Fruit fly (Drosophila melanogaster): ENCODE data around the gene p130CAS.

The p130CAS gene

dm6 chr3L:184251-184650 lies 31.6 kb downstream of the p130CAS start, which contains the start of the genes CG34140, Mkp and Mtch (continued):
- TF ChIP-seq bcd (GFP tag; optimal IDR thresholded peaks at IDR 0.05) (no peak), MBD-R2 (GFP tag; IDR thresholded peaks at IDR 0.05) (peak; percentile 95), Rfx (GFP tag; IDR thresholded peaks at IDR 0.05) (peak; percentile 87), Meics (GFP tag; optimal IDR thresholded peaks at IDR 0.05) (no peak), dmrt11E (tag; optimal IDR thresholded peaks at IDR 0.05) (peak; percentile 80), CG10274 (GFP tag; optimal IDR thresholded peaks at IDR 0.05) (peak; percentile 28), jing (GFP tag; optimal IDR thresholded peaks at IDR 0.05) (no peak), Jarid2 (GFP tag; optimal IDR thresholded peaks at IDR 0.05) (no peak), bbx (GFP tag; IDR thresholded peaks at IDR 0.05; ENCODE audit: partially characterized antibody) (peak; percentile 85), pb (GFP tag; optimal IDR thresholded peaks at IDR 0.05) (peak; percentile 39), Atf3 (GFP tag; optimal IDR thresholded peaks at IDR 0.05) (peak; percentile 85), gfzf (GFP tag; optimal IDR thresholded peaks at IDR 0.05) (peak; percentile 78), knrl (GFP tag; IDR thresholded peaks at IDR 0.05; ENCODE audit: partially characterized antibody) (peak; percentile 97), Atf6 (GFP tag; IDR thresholded peaks at IDR 0.05) (peak; percentile 78), Ssrp (tag; optimal IDR thresholded peaks at IDR 0.05) (peak; percentile 78), Dip3 (GFP tag; optimal IDR thresholded peaks at IDR 0.05) (peak; percentile 93), zfh1 (GFP tag; IDR thresholded peaks at IDR 0.05) (peak; percentile 74), Nf-YB (GFP tag; optimal IDR thresholded peaks at IDR 0.05) (peak; percentile 64), CG8944 (GFP tag; optimal IDR thresholded peaks at IDR 0.05) (peak; percentile 89), CG4424 (GFP tag; optimal IDR thresholded peaks at IDR 0.05) (peak; percentile 87), chinmo (GFP tag; IDR thresholded peaks at IDR 0.05; ENCODE audit: partially characterized antibody) (peak; percentile 77; the same call in 2 of the 4 replicates), emc (GFP tag; optimal IDR thresholded peaks at IDR 0.05) (peak; percentile 68), Sry-β (GFP tag; optimal IDR thresholded peaks at IDR 0.05) (peak; percentile 3), Atf-2 (GFP tag; optimal IDR thresholded peaks at IDR 0.05) (peak; percentile 83), Dll (GFP tag; IDR thresholded peaks at IDR 0.05; ENCODE audit: partially characterized antibody) (peak; percentile 98), bab2 (GFP tag; optimal IDR thresholded peaks at IDR 0.05) (peak; percentile 92), CTCF (GFP tag; optimal IDR thresholded peaks at IDR 0.05) (no peak), Nf-YC (tag; optimal IDR thresholded peaks at IDR 0.05) (no peak), CG16815 (GFP tag; optimal IDR thresholded peaks at IDR 0.05) (peak; percentile 72), Dfd (GFP tag; optimal IDR thresholded peaks at IDR 0.05) (no peak), CG17568 (GFP tag; optimal IDR thresholded peaks at IDR 0.05) (no peak), CG31365 (tag; optimal IDR thresholded peaks at IDR 0.05) (no peak), CG7271 (tag; optimal IDR thresholded peaks at IDR 0.05) (peak; percentile 70), hth (optimal IDR thresholded peaks at IDR 0.05) (no peak), cato (GFP tag; optimal IDR thresholded peaks at IDR 0.05; ENCODE audit: borderline replicate concordance) (peak; percentile 72), Poxn (GFP tag; IDR thresholded peaks at IDR 0.05) (no peak), CG32772 (GFP tag; IDR thresholded peaks at IDR 0.05) (peak; percentile 79), CG11456 (GFP tag; IDR thresholded peaks at IDR 0.05) (peak; percentile 82), Ada2b (GFP tag; IDR thresholded peaks at IDR 0.05) (peak; percentile 73), Mad (GFP tag; optimal IDR thresholded peaks at IDR 0.05) (peak; percentile 84), CG17385 (GFP tag; optimal IDR thresholded peaks at IDR 0.05) (peak; percentile 74), esg (GFP tag; conservative IDR thresholded peaks at IDR 0.05) (peak; percentile 76), Sox100B (GFP tag; optimal IDR thresholded peaks at IDR 0.05) (no peak), lab (GFP tag; optimal IDR thresholded peaks at IDR 0.05) (no peak), inv (GFP tag; IDR thresholded peaks at IDR 0.05; ENCODE audit: partially characterized antibody) (peak; percentile 91), CG18011 (GFP tag; optimal IDR thresholded peaks at IDR 0.05) (peak; percentile 92), Fer1 (GFP tag; optimal IDR thresholded peaks at IDR 0.05) (peak; percentile 84), PHDP (tag; optimal IDR thresholded peaks at IDR 0.05) (no peak), ERR (GFP tag; optimal IDR thresholded peaks at IDR 0.05) (peak; percentile 88), sr (GFP tag; IDR thresholded peaks at IDR 0.05) (0 out of 3 replicates have a peak, but pooled peaks have one; percentile 3), CG15479 (GFP tag; optimal IDR thresholded peaks at IDR 0.05) (no peak)

All from whole organism, embryonic.